Fruit fly (Drosophila melanogaster) whole organism, pupa: ENCODE data around the gene CG44405.

Source experiments
- CG10348 ChIP-seq: fragments of 200-800 bp; sonication (Bioruptor generic); IDR thresholded peaks from 2 replicates; pipeline ENCODE4 v1.3.6; 2022; ENCODE audit warnings: missing biosample characterization, missing genetic modification characterization
- CG13204 ChIP-seq: fragments of 200-800 bp; sonication (Bioruptor generic); optimal IDR thresholded peaks from 2 replicates; lab custom pipeline; 2018; ENCODE audit warnings: missing biosample characterization, mild to moderate bottlenecking, missing genetic modification characterization, moderate library complexity
- CG14655 ChIP-seq: fragments of 200-800 bp; sonication (Bioruptor generic); optimal IDR thresholded peaks from 3 replicates; lab custom pipeline; 2017; ENCODE audit warnings: mild to moderate bottlenecking, missing biosample characterization, missing genetic modification reagents, missing genetic modification characterization
- CG15710 ChIP-seq: fragments of 200-800 bp; sonication (Bioruptor generic); optimal IDR thresholded peaks from 2 replicates; lab custom pipeline; 2018; ENCODE audit warnings: missing biosample characterization, mild to moderate bottlenecking, missing genetic modification characterization, moderate library complexity
- CG17806 ChIP-seq: fragments of 200-800 bp; sonication (Bioruptor generic); optimal IDR thresholded peaks from 2 replicates; lab custom pipeline; 2018; ENCODE audit warnings: missing biosample characterization, mild to moderate bottlenecking, missing genetic modification characterization, moderate library complexity
- CG32121 ChIP-seq: fragments of 200-800 bp; sonication (Bioruptor generic); IDR thresholded peaks from 2 replicates; pipeline ENCODE4 v1.3.6; 2022; ENCODE audit warnings: missing biosample characterization, missing genetic modification characterization
- CG8159 ChIP-seq: fragments of 200-800 bp; sonication (Bioruptor generic); optimal IDR thresholded peaks from 3 replicates; lab custom pipeline; 2018; ENCODE audit warnings: missing biosample characterization, mild to moderate bottlenecking, missing genetic modification characterization, moderate library complexity
- CG9948 ChIP-seq: fragments of 200-800 bp; sonication (Bioruptor generic); optimal IDR thresholded peaks from 2 replicates; lab custom pipeline; 2018; ENCODE audit warnings: missing biosample characterization, mild to moderate bottlenecking, missing genetic modification characterization, moderate library complexity
- D1 ChIP-seq: fragments of 200-800 bp; sonication (Bioruptor generic); optimal IDR thresholded peaks from 2 replicates; lab custom pipeline; 2018; ENCODE audit warnings: missing biosample characterization, mild to moderate bottlenecking, missing genetic modification characterization, moderate library complexity
- Ets98B ChIP-seq: fragments of 200-800 bp; sonication (Bioruptor generic); IDR thresholded peaks from 2 replicates; pipeline ENCODE4 v1.3.6; 2022; ENCODE audit warnings: missing biosample characterization, missing genetic modification characterization
- Pif1A ChIP-seq: fragments of 200-800 bp; sonication (Bioruptor generic); optimal IDR thresholded peaks from 3 replicates; lab custom pipeline; 2016; ENCODE audit warnings: missing biosample characterization, missing genetic modification characterization
- Snoo ChIP-seq: fragments of 200-800 bp; sonication (Bioruptor generic); optimal IDR thresholded peaks from 3 replicates; lab custom pipeline; 2017; ENCODE audit warnings: missing biosample characterization, mild to moderate bottlenecking, missing genetic modification characterization, inconsistent platforms
- fd96Ca ChIP-seq: fragments of 200-800 bp; sonication (Bioruptor generic); IDR thresholded peaks from 3 replicates; pipeline ENCODE4 v1.3.6; 2022; ENCODE audit warnings: missing biosample characterization, missing genetic modification characterization
- rn ChIP-seq: fragments of 200-800 bp; sonication (Bioruptor generic); IDR thresholded peaks from 2 replicates; pipeline ENCODE4 v1.3.6; 2022; ENCODE audit warnings: missing biosample characterization, missing genetic modification characterization

DNA sequence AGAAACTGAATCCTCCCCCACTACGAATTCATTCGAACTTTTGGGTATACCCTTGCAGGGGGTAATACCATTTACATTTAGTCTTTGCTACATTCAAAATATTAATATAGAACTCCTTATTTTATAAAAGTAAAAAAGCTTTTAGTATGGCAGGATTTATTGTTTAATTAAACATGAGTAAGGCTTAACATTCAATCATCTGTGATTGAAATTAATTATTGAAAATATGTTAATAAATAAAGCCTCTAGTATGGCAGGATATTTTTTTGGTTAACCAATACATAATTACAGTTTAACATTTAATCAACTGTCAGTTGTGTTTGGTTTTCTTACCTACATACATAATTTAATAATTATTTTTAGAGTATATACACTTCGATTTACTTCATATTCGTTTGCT is 32.6 kb upstream of the CG44405 start:
- TF ChIP-seq rn (GFP tag; lab: Robert Waterston, UW): no peak
- no peak for TF ChIP-seq CG15710
- no peak for TF ChIP-seq CG13204 (GFP tag; lab: Kevin White, UChicago)
- TF ChIP-seq CG17806 (tag; lab: Kevin White, UChicago): no peak
- TF ChIP-seq Pif1A: no peak
- no peak for TF ChIP-seq Snoo (tag; lab: Kevin White, UChicago)
- no peak for TF ChIP-seq D1 (tag; lab: Kevin White, UChicago)
- TF ChIP-seq CG32121 (GFP tag; lab: Robert Waterston, UW): no peak
- TF ChIP-seq CG9948 (tag; lab: Kevin White, UChicago): no peak
- no peak for TF ChIP-seq CG14655 (GFP tag; lab: Kevin White, UChicago)
- TF ChIP-seq fd96Ca (GFP tag; lab: Robert Waterston, UW): no peak
- TF ChIP-seq Ets98B (GFP tag; lab: Robert Waterston, UW): no peak
- TF ChIP-seq CG10348: no peak
- TF ChIP-seq CG8159: no peak
